Worm (Caenorhabditis elegans): ENCODE results near the gene elo-7.

Gene elo-7

DNA sequence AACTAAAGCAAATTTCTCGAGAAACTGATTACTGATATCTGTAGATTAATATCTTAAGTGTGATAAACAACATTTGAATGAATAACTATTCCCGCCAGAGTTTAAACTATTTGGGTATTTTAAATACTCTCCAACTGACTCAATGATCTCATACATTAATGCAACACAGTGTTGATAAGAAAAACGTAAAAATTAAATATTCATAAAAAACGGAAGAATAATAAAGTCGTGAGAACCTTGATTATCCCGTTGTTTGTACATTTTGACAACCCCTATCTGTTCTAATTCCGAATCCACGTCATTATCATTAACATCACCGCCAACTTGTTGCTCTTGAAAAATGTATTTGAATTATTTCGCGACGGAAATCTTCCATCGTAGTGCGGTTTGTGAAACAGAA lies at the start of gene elo-7:
elo-7 (plus strand) TSS at position 301 of the 400 bp plus-strand sequence.
- TF ChIP-seq ceh-83 (GFP tag; optimal IDR thresholded peaks at IDR 0.05), result no peak

DNA sequence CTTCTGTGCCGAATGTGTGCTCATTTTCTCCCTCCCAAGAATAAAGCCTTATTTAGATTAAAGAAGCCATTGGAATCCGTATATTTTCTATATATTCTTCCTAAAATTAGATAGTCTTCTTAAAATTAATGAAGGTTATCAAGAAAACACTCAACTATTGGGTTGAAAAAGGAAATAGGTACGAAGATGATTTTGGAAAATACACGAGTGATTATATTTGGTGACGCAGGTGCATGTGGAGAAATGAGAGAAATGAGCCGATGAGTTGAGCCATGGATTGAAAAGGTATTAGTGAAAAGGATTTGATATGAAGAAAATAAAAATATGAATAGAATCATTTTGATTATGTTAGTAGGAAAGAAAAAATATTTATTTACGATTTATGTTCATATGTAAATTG lies 48.8 kb upstream of the elo-7 start, which contains the start of gene cng-3:
cng-3 (minus strand) TSS at position 102 of the 400 bp plus-strand sequence.
- TF ChIP-seq sem-2 (GFP tag; optimal IDR thresholded peaks at IDR 0.05), result no peak
- no peak for TF ChIP-seq nhr-28 (tag; optimal IDR thresholded peaks at IDR 0.05)
- TF ChIP-seq sptf-1 (tag; optimal IDR thresholded peaks at IDR 0.05), result no peak
- TF ChIP-seq mls-2 (tag; optimal IDR thresholded peaks at IDR 0.05), result no peak
- TF ChIP-seq mep-1 (tag; optimal IDR thresholded peaks at IDR 0.05), result no peak
- no peak for TF ChIP-seq ceh-43 (GFP tag; optimal IDR thresholded peaks at IDR 0.05)
- TF ChIP-seq nhr-2 (tag; optimal IDR thresholded peaks at IDR 0.05), result no peak
- no peak for TF ChIP-seq elt-3 (tag; optimal IDR thresholded peaks at IDR 0.05)
- no peak for TF ChIP-seq tbx-8 (GFP tag; optimal IDR thresholded peaks at IDR 0.05)
- TF ChIP-seq zip-8 (tag; optimal IDR thresholded peaks at IDR 0.05), result no peak
- TF ChIP-seq mab-5 (tag; optimal IDR thresholded peaks at IDR 0.05), result no peak
- no peak for TF ChIP-seq ztf-11 (tag; optimal IDR thresholded peaks at IDR 0.05)
- no peak for TF ChIP-seq nhr-237 (tag; optimal IDR thresholded peaks at IDR 0.05)
- TF ChIP-seq cnd-1 (tag; optimal IDR thresholded peaks at IDR 0.05), result no peak

DNA sequence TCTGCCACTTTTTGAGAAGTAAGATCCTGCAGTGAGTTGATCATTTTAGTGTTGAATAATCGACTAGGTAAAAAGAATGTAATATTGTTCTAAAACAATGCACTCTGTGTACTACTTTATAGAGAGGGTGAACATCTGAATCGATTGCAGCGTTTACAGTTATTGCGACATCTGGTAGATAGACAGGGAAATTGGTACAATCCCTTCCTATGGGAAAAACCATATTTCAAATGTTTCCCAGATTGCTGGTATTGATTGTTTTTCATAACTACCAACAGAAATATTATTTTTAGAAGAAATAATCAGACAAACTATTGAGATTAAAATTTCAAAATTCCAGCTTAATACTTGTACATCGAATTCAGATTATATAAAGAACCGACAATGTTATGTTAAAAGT lies 44.7 kb upstream of the elo-7 start, which contains the start of gene gadr-2:
gadr-2 (minus strand) TSS at position 101 of the 400 bp plus-strand sequence.
- TF ChIP-seq nhr-237 (tag; optimal IDR thresholded peaks at IDR 0.05) (no peak), zip-8 (tag; optimal IDR thresholded peaks at IDR 0.05) (no peak), unc-62 (GFP tag; optimal IDR thresholded peaks at IDR 0.05) (no peak), pha-4 (tag; optimal IDR thresholded peaks at IDR 0.05) (no peak), mep-1 (tag; optimal IDR thresholded peaks at IDR 0.05) (no peak), nhr-28 (tag; optimal IDR thresholded peaks at IDR 0.05) (no peak), ceh-43 (GFP tag; optimal IDR thresholded peaks at IDR 0.05) (no peak), ztf-11 (tag; optimal IDR thresholded peaks at IDR 0.05) (no peak), M03D4.4 (tag; optimal IDR thresholded peaks at IDR 0.05) (no peak), nhr-76 (tag; optimal IDR thresholded peaks at IDR 0.05) (no peak), unc-120 (tag; optimal IDR thresholded peaks at IDR 0.05; ENCODE audit: poor library complexity, severe bottlenecking) (no peak), nhr-12 (tag; optimal IDR thresholded peaks at IDR 0.05) (no peak), hlh-1 (tag; optimal IDR thresholded peaks at IDR 0.05) (no peak), blmp-1 (tag; optimal IDR thresholded peaks at IDR 0.05) (no peak), ceh-39 (tag; optimal IDR thresholded peaks at IDR 0.05) (no peak)

- TF ChIP-seq ztf-11 (tag; optimal IDR thresholded peaks at IDR 0.05) (no peak), zip-8 (tag; optimal IDR thresholded peaks at IDR 0.05) (no peak), drap-1 (GFP tag; optimal IDR thresholded peaks at IDR 0.05) (no peak), unc-39 (tag; optimal IDR thresholded peaks at IDR 0.05) (no peak), sptf-1 (tag; optimal IDR thresholded peaks at IDR 0.05) (no peak), lin-13 (tag; optimal IDR thresholded peaks at IDR 0.05) (no peak), nhr-12 (tag; optimal IDR thresholded peaks at IDR 0.05) (no peak), blmp-1 (tag; optimal IDR thresholded peaks at IDR 0.05) (no peak), flh-1 (GFP tag; optimal IDR thresholded peaks at IDR 0.05) (no peak), ham-2 (GFP tag; optimal IDR thresholded peaks at IDR 0.05) (no peak), ces-1 (GFP tag; optimal IDR thresholded peaks at IDR 0.05) (no peak), mep-1 (tag; optimal IDR thresholded peaks at IDR 0.05) (no peak), cnd-1 (tag; optimal IDR thresholded peaks at IDR 0.05) (no peak), bed-3 (GFP tag; optimal IDR thresholded peaks at IDR 0.05) (no peak), unc-62 (GFP tag; optimal IDR thresholded peaks at IDR 0.05) (no peak), mls-2 (tag; optimal IDR thresholded peaks at IDR 0.05) (no peak)
Measured at ce11 chrIV:9485972-9486371, 43.8 kb upstream of the elo-7 start, which contains the start of gene sru-2. TSS of gene sru-2 (plus strand) at chrIV:9486272.

ce11 chrIV:9486779-9487178 lies 43.0 kb upstream of the elo-7 start:
- TF ChIP-seq nhr-76 (tag; optimal IDR thresholded peaks at IDR 0.05), result no peak
- TF ChIP-seq ces-1 (GFP tag; optimal IDR thresholded peaks at IDR 0.05), result no peak
- no peak for TF ChIP-seq tbx-8 (GFP tag; optimal IDR thresholded peaks at IDR 0.05)
- TF ChIP-seq ztf-11 (tag; optimal IDR thresholded peaks at IDR 0.05), result no peak
- no peak for TF ChIP-seq nhr-28 (tag; optimal IDR thresholded peaks at IDR 0.05)
- TF ChIP-seq snpc-4 (tag; optimal IDR thresholded peaks at IDR 0.05), result no peak
- TF ChIP-seq bed-3 (GFP tag; optimal IDR thresholded peaks at IDR 0.05), result no peak
- TF ChIP-seq nhr-2 (tag; optimal IDR thresholded peaks at IDR 0.05), result no peak
- no peak for TF ChIP-seq ceh-43 (GFP tag; optimal IDR thresholded peaks at IDR 0.05)
- no peak for TF ChIP-seq cnd-1 (tag; optimal IDR thresholded peaks at IDR 0.05)
- TF ChIP-seq blmp-1 (tag; optimal IDR thresholded peaks at IDR 0.05), result no peak
- no peak for TF ChIP-seq sem-2 (GFP tag; optimal IDR thresholded peaks at IDR 0.05)
- TF ChIP-seq sptf-1 (tag; optimal IDR thresholded peaks at IDR 0.05), result no peak

Data from whole organism, mixed stage, embryonic.